Worm (Caenorhabditis elegans) whole organism, dauer: ENCODE results near the gene C02B8.1.

ENCODE experiments used
- unc-62 ChIP-seq: sonication (generic microtip); optimal IDR thresholded peaks from 2 replicates; lab custom pipeline; 2017; ENCODE audit warnings: missing biosample characterization, missing genetic modification reagents, missing genetic modification characterization

C02B8.1 gene

DNA sequence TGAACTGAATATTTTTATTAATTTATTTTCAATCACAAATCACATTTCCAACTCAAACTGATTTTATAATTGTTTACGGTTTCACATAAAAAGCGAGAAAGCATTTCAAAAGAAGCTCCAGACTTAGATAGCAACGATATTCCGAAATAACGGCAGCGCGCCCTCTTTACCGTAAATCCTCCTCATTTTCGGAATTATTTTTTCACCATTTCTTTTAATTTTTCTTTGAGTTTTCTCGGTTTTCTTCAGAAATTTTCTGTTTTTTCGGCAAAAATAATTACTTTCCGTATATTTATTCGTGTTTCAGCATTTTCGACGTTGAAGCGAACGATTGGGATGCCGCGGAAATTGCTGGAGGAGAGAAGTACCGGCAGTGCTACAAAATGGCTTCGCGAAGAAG is at the start of gene C02B8.1:
Gene C02B8.1, plus strand, starts transcription at position 301 of the 400 bp plus-strand sequence.
- no peak for TF ChIP-seq unc-62

- TF ChIP-seq unc-62: no peak
Measured at ce11 chrX:8098813-8099360, 48.6 kb upstream of the C02B8.1 start, which contains the start of gene catp-5. Gene catp-5 (minus strand): TSS chrX:8098863.

DNA sequence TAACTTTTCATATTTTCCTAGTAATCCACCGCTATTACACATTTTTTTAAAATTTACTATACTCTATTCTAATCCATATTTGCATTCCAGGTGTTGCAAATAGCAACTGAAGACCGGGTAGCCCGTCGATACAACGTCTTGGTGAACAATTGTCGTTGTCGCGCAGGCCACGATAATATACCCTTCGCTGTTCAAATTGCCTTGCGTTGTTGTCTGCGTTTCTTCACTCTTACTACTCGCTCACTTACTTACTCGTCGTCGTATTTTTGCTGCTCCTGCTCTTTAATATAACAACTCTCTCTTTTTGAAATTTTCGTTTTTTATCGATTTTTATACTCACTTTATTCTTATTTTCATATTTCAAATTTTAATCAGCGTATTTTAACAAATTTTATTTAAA is 43.6 kb upstream of the C02B8.1 start, which contains the start of gene K07E3.2:
Gene K07E3.2, plus strand, starts transcription at position 400 of the 400 bp plus-strand sequence.
- no peak for TF ChIP-seq unc-62

DNA sequence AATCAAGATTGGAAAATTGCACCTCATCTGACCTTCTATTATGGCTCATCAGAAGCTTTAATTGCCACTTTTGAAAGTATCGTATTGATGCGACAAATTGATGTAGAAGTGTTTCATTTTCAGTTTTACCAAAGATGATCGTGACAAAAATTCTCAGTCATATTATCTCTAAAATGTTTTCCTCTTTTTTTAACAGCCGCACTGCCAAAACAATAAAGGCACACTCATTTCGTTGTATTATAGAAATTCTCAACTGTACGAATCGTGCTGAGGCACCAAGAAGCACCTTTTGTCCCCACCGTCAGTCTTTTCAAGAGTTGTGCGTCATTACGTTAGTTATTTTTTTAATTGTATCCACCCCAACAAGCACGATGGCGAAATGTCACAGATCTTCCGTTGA is 39.6 kb upstream of the C02B8.1 start, which contains the start of gene K07E3.9:
Gene K07E3.9, plus strand, starts transcription at position 301 of the 400 bp plus-strand sequence.
- no peak for TF ChIP-seq unc-62

DNA sequence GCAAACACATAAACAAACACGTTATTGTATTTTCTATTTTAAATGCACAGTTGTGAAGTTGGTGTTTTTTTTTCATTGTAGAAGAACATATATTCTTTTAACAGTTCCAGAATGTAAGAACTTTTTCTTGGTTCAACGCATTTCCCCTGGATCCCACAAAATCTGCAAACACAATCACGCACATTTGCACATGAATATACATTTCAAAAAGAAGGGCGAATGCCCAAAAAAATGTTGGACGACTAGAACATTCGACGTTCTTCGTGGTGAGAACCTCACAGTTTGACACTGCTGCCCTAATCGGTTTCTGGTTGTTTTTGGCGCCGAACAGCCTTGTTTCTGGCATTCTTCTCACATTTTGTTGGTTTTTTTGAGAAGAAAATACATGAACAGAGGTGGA is 38.0 kb upstream of the C02B8.1 start:
- no peak for TF ChIP-seq unc-62

DNA sequence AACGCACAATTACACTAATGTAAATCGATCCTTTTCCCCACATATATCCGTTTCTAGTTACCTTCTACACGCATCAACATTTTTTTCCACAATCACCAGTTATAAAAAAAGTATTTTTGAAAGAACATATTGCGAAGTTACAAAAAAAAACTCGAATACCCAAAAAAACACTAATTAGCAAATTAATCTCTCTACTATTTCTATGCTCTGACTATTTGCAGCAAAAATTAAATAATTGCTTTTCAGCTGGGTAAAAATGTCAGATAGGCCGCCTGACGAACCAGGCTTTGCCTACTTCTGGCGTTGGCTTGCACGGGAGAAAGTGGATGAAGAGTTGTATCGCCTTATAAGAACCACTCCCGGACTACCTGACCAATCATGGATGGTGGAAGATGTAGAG is 37.3 kb upstream of the C02B8.1 start, which contains the start of gene K07E3.1:
Gene K07E3.1, plus strand, starts transcription at position 247 of the 400 bp plus-strand sequence.
- TF ChIP-seq unc-62: no peak

- TF ChIP-seq unc-62: no peak
Measured at ce11 chrX:8116157-8116556, 31.3 kb upstream of the C02B8.1 start, which contains the start of gene hlh-8. Gene hlh-8 (plus strand): TSS chrX:8116457.

DNA sequence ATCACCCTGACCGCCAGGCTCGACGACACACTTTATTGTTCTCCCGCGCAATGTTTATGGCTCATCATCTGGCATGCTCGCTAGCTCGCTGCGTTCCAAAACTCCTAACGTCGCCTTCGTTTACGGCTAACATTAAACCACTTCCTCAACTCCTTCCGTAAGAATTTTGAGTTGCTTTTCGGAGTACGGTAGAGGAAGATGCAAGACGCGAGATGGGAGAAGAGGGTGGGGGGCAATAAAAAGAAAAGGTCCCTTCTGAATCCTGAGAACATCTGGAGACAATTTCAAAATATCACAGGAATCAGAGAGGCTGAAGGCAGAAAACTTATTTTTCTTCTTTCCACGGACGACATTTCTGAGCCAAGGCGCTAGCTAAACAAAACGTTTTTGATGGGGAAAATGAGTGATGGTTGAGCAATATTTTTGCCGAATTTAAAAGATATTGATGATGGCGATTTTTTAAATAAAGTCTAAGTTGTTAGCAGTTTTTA is 29.6 kb upstream of the C02B8.1 start:
- no peak for TF ChIP-seq unc-62

DNA sequence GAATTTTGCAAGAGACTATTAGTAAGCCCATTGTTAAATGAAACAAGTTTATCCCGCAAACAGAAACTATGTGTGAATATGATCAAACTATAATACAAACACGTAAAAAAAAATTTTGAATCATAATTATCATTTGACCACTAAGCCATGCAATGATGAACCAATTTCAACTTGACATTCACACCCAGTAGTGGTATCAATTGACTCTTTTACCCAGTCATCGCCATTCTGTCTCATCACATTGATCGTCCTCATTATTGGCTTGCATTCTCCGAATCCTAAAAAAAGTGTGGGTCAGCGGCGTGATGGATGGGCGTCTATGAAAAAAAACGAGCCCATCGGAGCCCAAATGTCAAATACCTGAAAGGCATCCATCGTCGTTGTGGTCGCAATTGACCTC is 27.2 kb upstream of the C02B8.1 start:
- TF ChIP-seq unc-62: no peak

DNA sequence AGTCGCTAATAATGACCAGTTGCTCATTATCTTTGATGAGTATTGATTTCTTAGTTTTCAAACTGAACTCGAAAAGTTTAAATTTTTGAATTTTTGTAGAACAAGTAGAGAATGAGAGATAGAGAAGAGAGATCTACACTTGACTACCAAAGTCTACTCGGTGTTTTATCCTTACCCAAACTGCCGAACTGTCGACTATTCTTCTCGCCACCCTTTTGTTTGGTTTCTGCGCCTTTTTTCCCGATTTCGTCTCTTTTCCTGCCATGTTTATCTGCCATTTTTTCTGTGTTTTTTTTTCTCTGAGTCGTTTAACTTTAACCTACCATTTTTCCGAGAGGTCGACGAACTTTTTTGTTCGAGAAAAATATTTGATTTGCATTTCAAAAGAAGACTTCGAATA is 24.3 kb upstream of the C02B8.1 start, which contains the start of gene C02B8.12:
Gene C02B8.12, minus strand, starts transcription at position 175 of the 400 bp plus-strand sequence.
- no peak for TF ChIP-seq unc-62

DNA sequence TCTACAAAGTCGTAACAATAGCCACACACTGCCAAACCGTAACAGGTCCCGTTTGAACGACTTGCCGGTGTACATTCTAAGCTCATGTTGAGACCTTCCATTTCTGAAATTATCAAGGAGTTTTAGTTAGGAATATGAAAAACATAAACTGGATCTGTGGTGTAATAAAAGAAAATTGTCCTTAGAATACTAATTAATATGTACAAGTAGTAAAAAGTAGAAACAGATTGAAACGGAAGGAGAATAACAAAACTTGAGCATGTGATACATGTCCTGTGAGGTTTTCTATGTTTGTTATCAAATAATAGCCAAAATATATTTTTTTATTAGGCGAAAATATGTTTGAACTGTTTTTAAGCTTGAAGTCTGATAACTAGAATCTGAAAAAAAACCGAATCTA is 18.0 kb upstream of the C02B8.1 start, which contains the start of gene frpr-1:
Gene frpr-1, minus strand, starts transcription at position 101 of the 400 bp plus-strand sequence.
- no peak for TF ChIP-seq unc-62

- TF ChIP-seq unc-62: no peak
Measured at ce11 chrX:8136276-8136891, 11.1 kb upstream of the C02B8.1 start, which contains the start of gene C02B8.6. Gene C02B8.6 (minus strand): TSS chrX:8136326.

- TF ChIP-seq unc-62: no peak
Measured at ce11 chrX:8137779-8138178, 9.7 kb upstream of the C02B8.1 start, which contains the start of gene C02B8.7. Gene C02B8.7 (minus strand): TSS chrX:8137879.

DNA sequence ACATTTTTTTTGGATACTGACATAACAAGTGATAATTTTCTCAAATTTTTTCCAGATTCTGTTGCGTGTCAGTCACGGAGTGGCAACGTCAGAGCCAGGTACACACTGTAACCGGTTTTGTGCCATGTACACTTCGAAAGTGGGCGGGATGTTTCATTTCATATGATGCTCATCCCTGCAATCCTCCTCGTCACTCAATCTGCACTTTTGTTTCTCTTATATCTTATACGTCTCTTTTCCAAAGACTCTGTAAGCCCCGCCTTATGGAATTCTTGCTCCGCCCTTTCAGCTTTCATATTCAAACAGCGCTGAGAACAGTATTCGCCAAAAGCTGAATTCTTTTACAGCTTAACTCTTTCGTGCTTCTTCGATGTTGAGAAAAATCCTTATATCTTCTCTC is 8.4 kb upstream of the C02B8.1 start, which contains the start of gene C02B8.3:
Gene C02B8.3, plus strand, starts transcription at position 301 of the 400 bp plus-strand sequence.
- TF ChIP-seq unc-62: no peak

DNA sequence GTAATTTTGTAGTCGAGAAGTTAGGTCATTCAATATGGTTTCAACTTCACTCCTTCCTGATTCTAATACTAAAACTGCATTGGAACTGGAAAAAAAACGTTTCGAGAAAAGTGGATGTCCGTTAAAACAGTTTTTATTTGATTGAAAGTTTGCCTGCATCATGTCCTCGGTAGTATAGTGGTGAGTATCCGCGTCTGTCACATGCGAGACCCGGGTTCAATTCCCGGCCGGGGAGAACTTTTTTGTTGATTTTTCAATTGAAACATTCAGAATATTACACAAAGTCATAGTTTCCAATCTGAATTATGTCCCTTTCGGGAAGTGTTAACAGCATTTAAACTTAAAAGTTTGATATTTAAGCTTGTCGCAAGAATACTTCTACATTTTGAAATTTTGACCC is 1.5 kb downstream of the C02B8.1 start:
- TF ChIP-seq unc-62: no peak

DNA sequence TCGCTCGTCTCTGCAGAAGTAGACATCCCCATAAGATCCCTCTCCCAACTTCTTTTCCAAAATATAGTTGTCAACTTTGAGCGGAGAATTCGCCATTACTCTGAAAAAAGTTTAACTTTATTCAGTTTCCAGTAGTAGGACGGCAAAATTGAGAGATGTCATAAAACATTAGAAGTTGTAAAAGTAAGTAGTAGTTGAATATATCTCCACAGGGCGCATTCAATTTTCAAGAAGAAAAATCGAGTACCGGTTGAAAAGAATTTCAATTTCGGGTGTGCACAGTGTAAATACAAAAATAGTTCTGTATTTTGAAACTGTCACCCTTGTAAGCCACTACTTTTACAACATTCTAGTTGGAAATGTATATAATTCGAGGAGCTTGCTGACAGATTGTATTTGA is 3.1 kb downstream of the C02B8.1 start, which contains the start of gene F22F1.2:
Gene F22F1.2, minus strand, starts transcription at position 101 of the 400 bp plus-strand sequence.
- no peak for TF ChIP-seq unc-62

- no peak for TF ChIP-seq unc-62
Measured at ce11 chrX:8151409-8151808, 3.9 kb downstream of the C02B8.1 start.

- no peak for TF ChIP-seq unc-62
Measured at ce11 chrX:8155969-8156368, 8.5 kb downstream of the C02B8.1 start.
